Fruit fly (Drosophila melanogaster) whole organism, pupa: ENCODE measurements around the gene CG13117.
A peak's percentile ranks its signal among the peaks of the same experiment; 100 is the strongest.

Source experiments
- CG10348 ChIP-seq: fragments of 200-800 bp; sonication (Bioruptor generic); IDR thresholded peaks from 2 replicates; pipeline ENCODE4 v1.3.6; 2022; ENCODE audit warnings: missing biosample characterization, missing genetic modification characterization
- CG12605 ChIP-seq: fragments of 200-800 bp; sonication (Bioruptor generic); IDR thresholded peaks from 2 replicates; pipeline ENCODE4 v1.3.6; 2022; ENCODE audit warnings: missing biosample characterization, missing genetic modification characterization
- CG13204 ChIP-seq: fragments of 200-800 bp; sonication (Bioruptor generic); optimal IDR thresholded peaks from 2 replicates; lab custom pipeline; 2018; ENCODE audit warnings: missing biosample characterization, mild to moderate bottlenecking, missing genetic modification characterization, moderate library complexity
- CG14655 ChIP-seq: fragments of 200-800 bp; sonication (Bioruptor generic); optimal IDR thresholded peaks from 3 replicates; lab custom pipeline; 2017; ENCODE audit warnings: mild to moderate bottlenecking, missing biosample characterization, missing genetic modification reagents, missing genetic modification characterization
- CG15710 ChIP-seq: fragments of 200-800 bp; sonication (Bioruptor generic); optimal IDR thresholded peaks from 2 replicates; lab custom pipeline; 2018; ENCODE audit warnings: missing biosample characterization, mild to moderate bottlenecking, missing genetic modification characterization, moderate library complexity
- CG17806 ChIP-seq: fragments of 200-800 bp; sonication (Bioruptor generic); optimal IDR thresholded peaks from 2 replicates; lab custom pipeline; 2018; ENCODE audit warnings: missing biosample characterization, mild to moderate bottlenecking, missing genetic modification characterization, moderate library complexity
- CG32121 ChIP-seq: fragments of 200-800 bp; sonication (Bioruptor generic); IDR thresholded peaks from 2 replicates; pipeline ENCODE4 v1.3.6; 2022; ENCODE audit warnings: missing biosample characterization, missing genetic modification characterization
- CG34367 ChIP-seq: fragments of 200-800 bp; sonication (Bioruptor generic); optimal IDR thresholded peaks from 2 replicates; lab custom pipeline; 2018; ENCODE audit warnings: missing biosample characterization, mild to moderate bottlenecking, missing genetic modification characterization
- CG4496 ChIP-seq: fragments of 200-800 bp; sonication (Bioruptor generic); IDR thresholded peaks from 3 replicates; pipeline ENCODE4 v1.3.6; 2022; ENCODE audit warnings: missing biosample characterization, missing genetic modification characterization
- CG8159 ChIP-seq: fragments of 200-800 bp; sonication (Bioruptor generic); optimal IDR thresholded peaks from 3 replicates; lab custom pipeline; 2018; ENCODE audit warnings: missing biosample characterization, mild to moderate bottlenecking, missing genetic modification characterization, moderate library complexity
- CG8301 ChIP-seq: fragments of 200-800 bp; sonication (Bioruptor generic); optimal IDR thresholded peaks from 2 replicates; lab custom pipeline; 2018; ENCODE audit warnings: missing biosample characterization, mild to moderate bottlenecking, missing genetic modification characterization
- CG9948 ChIP-seq: fragments of 200-800 bp; sonication (Bioruptor generic); optimal IDR thresholded peaks from 2 replicates; lab custom pipeline; 2018; ENCODE audit warnings: missing biosample characterization, mild to moderate bottlenecking, missing genetic modification characterization, moderate library complexity
- D1 ChIP-seq: fragments of 200-800 bp; sonication (Bioruptor generic); optimal IDR thresholded peaks from 2 replicates; lab custom pipeline; 2018; ENCODE audit warnings: missing biosample characterization, mild to moderate bottlenecking, missing genetic modification characterization, moderate library complexity
- EcR ChIP-seq: fragments of 200-800 bp; sonication (Bioruptor generic); optimal IDR thresholded peaks from 3 replicates; lab custom pipeline; 2019; ENCODE audit warnings: missing biosample characterization, missing genetic modification characterization, mild to moderate bottlenecking, moderate library complexity, missing genetic modification reagents
- Ets98B ChIP-seq: fragments of 200-800 bp; sonication (Bioruptor generic); IDR thresholded peaks from 2 replicates; pipeline ENCODE4 v1.3.6; 2022; ENCODE audit warnings: missing biosample characterization, missing genetic modification characterization
- Pif1A ChIP-seq: fragments of 200-800 bp; sonication (Bioruptor generic); optimal IDR thresholded peaks from 3 replicates; lab custom pipeline; 2016; ENCODE audit warnings: missing biosample characterization, missing genetic modification characterization
- Pif1B ChIP-seq: fragments of 200-800 bp; sonication (Bioruptor generic); optimal IDR thresholded peaks from 3 replicates; lab custom pipeline; 2016; ENCODE audit warnings: missing biosample characterization, missing genetic modification characterization
- Snoo ChIP-seq: fragments of 200-800 bp; sonication (Bioruptor generic); optimal IDR thresholded peaks from 3 replicates; lab custom pipeline; 2017; ENCODE audit warnings: missing biosample characterization, mild to moderate bottlenecking, missing genetic modification characterization, inconsistent platforms
- fd96Ca ChIP-seq: fragments of 200-800 bp; sonication (Bioruptor generic); IDR thresholded peaks from 3 replicates; pipeline ENCODE4 v1.3.6; 2022; ENCODE audit warnings: missing biosample characterization, missing genetic modification characterization
- gl ChIP-seq: fragments of 200-800 bp; sonication (Bioruptor generic); optimal IDR thresholded peaks from 2 replicates; lab custom pipeline; 2018; ENCODE audit warnings: missing biosample characterization, mild to moderate bottlenecking, missing genetic modification characterization
- rn ChIP-seq: fragments of 200-800 bp; sonication (Bioruptor generic); IDR thresholded peaks from 2 replicates; pipeline ENCODE4 v1.3.6; 2022; ENCODE audit warnings: missing biosample characterization, missing genetic modification characterization

Gene CG13117

DNA sequence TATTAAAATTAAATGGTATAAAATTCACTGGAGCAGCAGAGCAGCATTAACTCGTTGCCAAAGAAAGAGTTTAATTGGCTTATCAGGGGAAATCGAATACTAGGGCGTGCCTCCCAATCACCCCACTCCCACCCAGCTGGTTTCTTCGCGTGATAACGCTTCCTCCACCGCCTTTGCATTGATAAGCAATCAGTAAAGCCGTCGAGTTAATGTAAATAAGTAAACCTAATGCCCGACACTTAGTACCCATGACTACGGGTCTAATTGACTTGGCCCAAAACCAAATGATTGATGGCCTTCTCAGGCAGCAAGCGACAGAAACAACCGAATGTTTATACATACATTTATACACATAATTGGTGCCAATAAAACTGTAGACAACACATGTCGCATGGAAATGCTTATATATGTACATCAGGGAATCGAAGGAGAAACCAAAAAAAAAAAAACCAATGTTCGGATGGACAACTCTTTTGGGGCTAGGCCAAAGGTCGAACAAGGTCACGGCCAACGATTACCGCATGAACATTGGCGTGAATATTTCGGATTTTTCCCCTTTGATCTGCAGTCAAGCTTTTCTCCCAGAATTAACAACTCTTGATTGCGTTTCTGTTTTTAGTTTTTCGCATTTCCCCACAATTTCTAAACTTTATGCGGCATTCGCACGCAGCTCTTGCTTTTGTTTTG, 42.4 kb upstream of the CG13117 start:
- TF ChIP-seq Snoo (tag; lab: Kevin White, UChicago) = no peak
- TF ChIP-seq CG17806 (tag; lab: Kevin White, UChicago) = no peak
- no peak for TF ChIP-seq CG4496 (GFP tag; lab: Robert Waterston, UW)
- no peak for TF ChIP-seq CG8301 (tag; lab: Kevin White, UChicago)
- no peak for TF ChIP-seq gl (tag; lab: Kevin White, UChicago)
- TF ChIP-seq CG13204 (GFP tag; lab: Kevin White, UChicago) = no peak
- no peak for TF ChIP-seq rn (GFP tag; lab: Robert Waterston, UW)
- TF ChIP-seq CG8159 (tag; lab: Kevin White, UChicago) = no peak
- TF ChIP-seq CG34367 (tag; lab: Kevin White, UChicago) = no peak
- TF ChIP-seq CG12605 (GFP tag; lab: Robert Waterston, UW) = no peak
- no peak for TF ChIP-seq CG14655 (GFP tag; lab: Kevin White, UChicago)
- TF ChIP-seq CG15710 (tag; lab: Kevin White, UChicago) = no peak
- TF ChIP-seq CG9948 (tag; lab: Kevin White, UChicago) = no peak
- no peak for TF ChIP-seq fd96Ca (GFP tag; lab: Robert Waterston, UW)
- TF ChIP-seq CG10348 = no peak
- no peak for TF ChIP-seq Pif1A (GFP tag; lab: Kevin White, UChicago)
- no peak for TF ChIP-seq Ets98B (GFP tag; lab: Robert Waterston, UW)
- TF ChIP-seq CG32121 (GFP tag; lab: Robert Waterston, UW) = no peak
- no peak for TF ChIP-seq D1
- no peak for TF ChIP-seq Pif1B (GFP tag; lab: Kevin White, UChicago)
- TF ChIP-seq, all 21 proteins: peak for 0

DNA sequence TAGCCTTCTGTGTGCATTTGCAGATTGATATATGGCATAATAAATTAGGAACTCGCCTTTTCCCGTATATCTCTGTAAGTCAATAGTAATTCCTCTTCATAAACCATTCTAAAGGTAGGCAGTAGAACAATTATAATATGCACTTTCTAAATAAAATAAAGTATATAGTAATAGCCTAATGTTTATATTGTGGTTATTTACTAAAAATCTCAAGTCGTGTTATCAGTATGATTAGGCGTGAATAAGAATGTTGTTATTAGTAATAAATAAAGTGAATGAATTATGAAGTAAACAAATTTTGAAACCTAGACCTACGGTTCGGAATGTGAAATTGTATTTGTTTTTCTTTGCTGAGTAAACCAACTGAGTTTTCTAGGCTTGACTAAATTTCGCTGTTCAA, 40.7 kb upstream of the CG13117 start:
- TF ChIP-seq CG14655 (GFP tag; lab: Kevin White, UChicago) (no peak), CG10348 (no peak), CG15710 (tag; lab: Kevin White, UChicago) (no peak), fd96Ca (GFP tag; lab: Robert Waterston, UW) (no peak), CG12605 (GFP tag; lab: Robert Waterston, UW) (no peak), gl (tag; lab: Kevin White, UChicago) (no peak), CG9948 (tag; lab: Kevin White, UChicago) (no peak), D1 (no peak), CG17806 (tag; lab: Kevin White, UChicago) (no peak), CG4496 (GFP tag; lab: Robert Waterston, UW) (no peak), CG8159 (tag; lab: Kevin White, UChicago) (no peak), Pif1A (GFP tag; lab: Kevin White, UChicago) (no peak), CG8301 (tag; lab: Kevin White, UChicago) (no peak), rn (GFP tag; lab: Robert Waterston, UW) (no peak), Ets98B (GFP tag; lab: Robert Waterston, UW) (no peak), CG32121 (GFP tag; lab: Robert Waterston, UW) (no peak)

DNA sequence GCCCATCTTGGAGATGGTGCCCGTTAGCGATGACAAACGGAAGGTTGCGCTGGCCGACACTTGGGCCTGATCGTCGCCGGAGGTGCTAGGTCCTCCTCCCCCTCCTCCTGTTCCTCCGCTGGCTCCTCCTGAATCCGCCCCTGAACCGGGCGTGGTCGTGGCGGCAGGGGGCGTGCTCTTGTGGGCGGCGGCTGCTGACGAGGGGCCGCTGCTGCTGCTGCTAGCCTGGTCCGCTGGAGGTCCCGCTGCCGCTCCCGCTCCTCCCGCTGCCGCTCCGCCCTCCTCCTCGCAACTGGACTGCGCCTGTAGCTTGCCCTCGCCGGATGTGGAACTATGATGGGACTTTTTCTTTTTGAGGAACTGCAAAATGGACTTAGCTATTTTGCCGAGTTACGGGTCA, 38.9 kb upstream of the CG13117 start:
- no peak for TF ChIP-seq CG15710 (tag; lab: Kevin White, UChicago)
- no peak for TF ChIP-seq CG8301 (tag; lab: Kevin White, UChicago)
- TF ChIP-seq CG17806 (tag; lab: Kevin White, UChicago) = no peak
- TF ChIP-seq CG34367 (tag; lab: Kevin White, UChicago) = no peak
- TF ChIP-seq CG9948 (tag; lab: Kevin White, UChicago) = no peak
- TF ChIP-seq D1 = no peak
- no peak for TF ChIP-seq CG14655 (GFP tag; lab: Kevin White, UChicago)
- TF ChIP-seq EcR (GFP tag; lab: Kevin White, UChicago) = no peak
- TF ChIP-seq, all 21 proteins: peak for 0

DNA sequence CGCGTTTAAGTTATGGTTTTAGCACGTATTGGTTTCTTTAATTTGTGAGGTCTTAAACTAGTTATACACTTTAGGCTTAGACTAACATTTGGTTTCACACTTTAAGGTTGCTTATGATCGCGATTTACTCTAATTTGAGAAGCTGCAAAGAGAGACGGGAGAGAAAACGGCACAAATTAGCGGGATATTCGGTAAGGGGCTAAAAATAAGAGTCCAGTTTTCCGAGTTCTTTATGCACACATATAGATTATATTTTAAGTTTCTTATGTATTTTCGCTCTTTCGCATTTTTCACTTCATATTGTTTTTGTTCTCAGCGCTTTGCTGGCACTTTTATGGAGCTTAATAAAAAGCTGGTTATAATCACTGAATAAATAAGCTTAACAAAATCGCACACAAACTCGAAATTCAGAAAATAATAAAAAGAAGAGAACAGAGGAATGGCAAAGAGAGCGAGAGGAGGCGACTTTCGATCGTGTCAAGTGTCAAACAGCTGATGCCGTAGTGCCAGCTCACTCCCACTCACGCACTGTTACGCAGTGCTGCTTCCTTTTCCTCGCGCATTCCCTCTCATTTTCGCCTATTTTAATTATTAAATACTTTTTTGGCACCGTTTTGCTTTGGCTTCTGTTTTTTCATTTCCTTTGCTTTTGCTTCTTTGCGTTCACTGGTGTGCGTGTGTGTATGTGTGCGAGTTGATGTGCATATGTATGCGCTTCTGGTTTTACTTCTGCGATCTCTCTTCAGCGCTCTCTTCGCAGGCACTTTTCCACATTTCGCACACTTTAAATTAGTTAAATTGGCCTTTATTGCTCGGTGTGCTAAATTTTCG, 38.1 kb upstream of the CG13117 start:
- no peak for TF ChIP-seq Snoo (tag; lab: Kevin White, UChicago)
- no peak for TF ChIP-seq gl (tag; lab: Kevin White, UChicago)
- TF ChIP-seq EcR (GFP tag; lab: Kevin White, UChicago) = no peak
- TF ChIP-seq CG32121 (GFP tag; lab: Robert Waterston, UW) = no peak
- TF ChIP-seq CG14655 (GFP tag; lab: Kevin White, UChicago) = no peak
- no peak for TF ChIP-seq Pif1B (GFP tag; lab: Kevin White, UChicago)
- TF ChIP-seq CG12605 (GFP tag; lab: Robert Waterston, UW) = 0 out of 2 replicates have a peak, but pooled peaks have one; percentile 32
- TF ChIP-seq D1 = no peak
- peak; percentile 1 for TF ChIP-seq Pif1A (GFP tag; lab: Kevin White, UChicago)
- TF ChIP-seq CG17806 (tag; lab: Kevin White, UChicago) = no peak

DNA sequence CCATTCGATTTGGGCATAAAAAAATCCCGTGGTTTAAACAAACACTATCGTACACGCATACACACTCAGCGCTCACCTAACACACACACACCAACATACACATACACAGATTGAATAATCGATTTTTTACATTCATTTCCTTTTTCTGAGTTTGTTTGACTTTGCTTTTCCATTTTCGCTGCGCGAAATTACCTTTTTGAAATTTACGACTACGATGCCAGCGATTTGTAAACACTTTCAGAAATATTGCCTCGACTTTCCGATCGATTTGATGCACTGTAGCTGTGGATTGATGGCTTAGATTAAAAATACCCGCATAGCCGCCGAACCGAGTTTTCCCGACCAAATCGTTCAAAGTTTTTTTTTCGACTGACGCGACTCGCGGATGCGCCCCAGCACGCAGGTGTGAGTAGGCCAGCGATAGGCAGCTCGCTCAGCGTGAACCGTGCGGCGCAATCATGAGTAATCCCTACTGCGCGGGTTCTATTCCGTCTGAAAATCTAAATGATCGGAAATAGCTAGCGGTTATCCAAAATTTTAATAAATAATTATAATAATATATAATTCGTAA, 37.4 kb upstream of the CG13117 start, which contains the start of gene Pka-C1:
TSS of gene Pka-C1 (minus strand) at position 375 of the 571 bp plus-strand sequence.
- no peak for TF ChIP-seq Pif1A (GFP tag; lab: Kevin White, UChicago)
- peak; percentile 1 for TF ChIP-seq CG17806 (tag; lab: Kevin White, UChicago)
- TF ChIP-seq CG13204 (GFP tag; lab: Kevin White, UChicago) = peak; percentile 21
- no peak for TF ChIP-seq CG34367 (tag; lab: Kevin White, UChicago)
- peak; percentile 62; the same call in 2 of the 3 replicates for TF ChIP-seq fd96Ca (GFP tag; lab: Robert Waterston, UW)
- TF ChIP-seq CG15710 (tag; lab: Kevin White, UChicago) = no peak
- TF ChIP-seq gl (tag; lab: Kevin White, UChicago) = no peak
- no peak for TF ChIP-seq CG14655 (GFP tag; lab: Kevin White, UChicago)
- TF ChIP-seq D1 = no peak
- no peak for TF ChIP-seq CG8159 (tag; lab: Kevin White, UChicago)
- TF ChIP-seq CG32121 (GFP tag; lab: Robert Waterston, UW) = peak; percentile 38; the same call in 1 of the 2 replicates
- TF ChIP-seq Snoo (tag; lab: Kevin White, UChicago) = peak; percentile 7
- peak; percentile 62; the same call in 1 of the 2 replicates for TF ChIP-seq CG12605 (GFP tag; lab: Robert Waterston, UW)
- no peak for TF ChIP-seq CG9948 (tag; lab: Kevin White, UChicago)
- TF ChIP-seq EcR (GFP tag; lab: Kevin White, UChicago) = no peak
- peak; percentile 22 for TF ChIP-seq Ets98B (GFP tag; lab: Robert Waterston, UW)
- no peak for TF ChIP-seq CG10348
- TF ChIP-seq CG4496 (GFP tag; lab: Robert Waterston, UW) = peak; percentile 60
- no peak for TF ChIP-seq CG8301 (tag; lab: Kevin White, UChicago)
